Worm (Caenorhabditis elegans) whole organism, mixed stage, embryonic: ENCODE data around the gene panl-3.

ENCODE experiments used
- elt-3 ChIP-seq: fragments of 150-350 bp; optimal IDR thresholded peaks from 2 replicates; lab custom pipeline; 2014; ENCODE audit warnings: missing biosample characterization, missing genetic modification characterization
- nhr-237 ChIP-seq: fragments of 150-350 bp; optimal IDR thresholded peaks from 2 replicates; lab custom pipeline; 2014; ENCODE audit warnings: missing biosample characterization, missing genetic modification characterization
- pha-4 ChIP-seq: fragments of 150-350 bp; optimal IDR thresholded peaks from 2 replicates; lab custom pipeline; 2018; ENCODE audit warnings: missing biosample characterization, missing genetic modification reagents, missing genetic modification characterization
- sptf-1 ChIP-seq: sonication (generic microtip); optimal IDR thresholded peaks from 2 replicates; lab custom pipeline; 2017; ENCODE audit warnings: mild to moderate bottlenecking, missing genetic modification characterization, moderate library complexity, missing compliant biosample characterization

DNA sequence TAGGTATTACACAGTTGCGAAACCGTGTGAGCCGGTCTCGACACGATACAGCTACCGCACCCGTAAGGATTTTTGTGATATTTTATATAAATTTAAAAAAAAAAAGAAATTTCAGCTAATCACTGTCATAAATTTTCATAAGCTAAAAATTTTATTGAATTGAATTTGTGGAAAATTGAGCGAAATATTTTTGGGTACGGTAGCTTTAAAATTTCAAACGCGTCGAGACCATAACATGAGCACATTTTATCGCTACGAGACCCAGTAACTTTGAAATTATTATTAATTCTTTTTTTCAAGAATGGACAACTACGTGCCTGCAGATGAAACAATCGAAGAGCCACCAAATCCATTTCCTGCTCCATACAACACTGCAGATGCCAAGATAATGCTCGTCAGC lies 5.7 kb upstream of the panl-3 start, which contains the start of gene ZK632.14:
- TF ChIP-seq nhr-237 (tag; lab: Kevin White, UChicago) (no peak), elt-3 (tag; lab: Kevin White, UChicago) (no peak), pha-4 (no peak), sptf-1 (tag; lab: Kevin White, UChicago) (no peak)
